Worm (Caenorhabditis elegans) whole organism, L3 larva: Measurements from ENCODE around the gene Y37E11AL.12.

Experiments
- aly-2 ChIP-seq: fragments of 150-350 bp; optimal IDR thresholded peaks from 2 replicates; lab custom pipeline; 2014; ENCODE audit warnings: missing biosample characterization, missing genetic modification characterization
- ama-1 ChIP-seq: fragments of 150-350 bp; optimal IDR thresholded peaks from 2 replicates; lab custom pipeline; 2018
- ceh-16 ChIP-seq: sonication (generic microtip); optimal IDR thresholded peaks from 2 replicates; lab custom pipeline; 2017; ENCODE audit warnings: missing biosample characterization, missing genetic modification characterization
- ceh-28 ChIP-seq: fragments of 150-350 bp; optimal IDR thresholded peaks from 2 replicates; lab custom pipeline; 2014; ENCODE audit warnings: missing biosample characterization, missing genetic modification reagents, missing genetic modification characterization
- ceh-82 ChIP-seq: fragments of 150-350 bp; optimal IDR thresholded peaks from 2 replicates; lab custom pipeline; 2014; ENCODE audit warnings: missing biosample characterization, missing genetic modification characterization
- ceh-9 ChIP-seq: sonication (generic microtip); optimal IDR thresholded peaks from 2 replicates; lab custom pipeline; 2018; ENCODE audit warnings: missing biosample characterization, missing genetic modification characterization
- daf-12 ChIP-seq: fragments of 150-350 bp; optimal IDR thresholded peaks from 2 replicates; lab custom pipeline; 2014; ENCODE audit warnings: missing biosample characterization, missing genetic modification reagents, missing genetic modification characterization
- egl-27 ChIP-seq: sonication (generic microtip); optimal IDR thresholded peaks from 4 replicates; lab custom pipeline; 2017; ENCODE audit warnings: missing biosample characterization, missing genetic modification reagents, missing genetic modification characterization
- elt-2 ChIP-seq: sonication (generic microtip); optimal IDR thresholded peaks from 2 replicates; lab custom pipeline; 2016; ENCODE audit warnings: missing genetic modification reagents, mild to moderate bottlenecking, missing genetic modification characterization, missing compliant biosample characterization
- elt-3 ChIP-seq, 3 experiments: fragments of 150-350 bp in 1 of 3; sonication (generic microtip) in 2 of 3; optimal IDR thresholded peaks; 2 replicates in 2 of 3; 4 replicates in 1 of 3; lab custom pipeline; 2014 to 2017; ENCODE audit warnings: missing biosample characterization in 3 of 3, missing genetic modification characterization in 3 of 3
- eor-1 ChIP-seq, 2 experiments: fragments of 150-350 bp; optimal IDR thresholded peaks; 2 replicates each; lab custom pipeline; 2014 to 2018; ENCODE audit warnings: missing biosample characterization in 2 of 2, missing genetic modification characterization in 2 of 2
- fkh-10 ChIP-seq: sonication (generic microtip); optimal IDR thresholded peaks from 2 replicates; lab custom pipeline; 2017; ENCODE audit warnings: missing biosample characterization, missing genetic modification reagents, missing genetic modification characterization
- fkh-2 ChIP-seq: fragments of 150-350 bp; optimal IDR thresholded peaks from 2 replicates; lab custom pipeline; 2014; ENCODE audit warnings: missing biosample characterization, missing genetic modification reagents, missing genetic modification characterization
- fos-1 ChIP-seq: fragments of 150-350 bp; optimal IDR thresholded peaks from 2 replicates; lab custom pipeline; 2014; ENCODE audit warnings: missing biosample characterization, missing genetic modification characterization
- jun-1 ChIP-seq: fragments of 150-350 bp; optimal IDR thresholded peaks from 2 replicates; lab custom pipeline; 2014; ENCODE audit warnings: missing biosample characterization, missing genetic modification reagents, missing genetic modification characterization
- lin-39 ChIP-seq: fragments of 150-350 bp; optimal IDR thresholded peaks from 2 replicates; lab custom pipeline; 2018; ENCODE audit warnings: missing biosample characterization, missing genetic modification reagents, missing genetic modification characterization
- lsy-12 ChIP-seq: sonication (generic microtip); optimal IDR thresholded peaks from 2 replicates; lab custom pipeline; 2016; ENCODE audit warnings: mild to moderate bottlenecking, missing genetic modification characterization, missing compliant biosample characterization
- mdl-1 ChIP-seq: fragments of 150-350 bp; optimal IDR thresholded peaks from 2 replicates; lab custom pipeline; 2014; ENCODE audit warnings: missing biosample characterization, missing genetic modification characterization
- mml-1 ChIP-seq: fragments of 150-350 bp; sonication (generic microtip); optimal IDR thresholded peaks from 3 replicates; lab custom pipeline; 2014; ENCODE audit warnings: missing biosample characterization, missing genetic modification characterization
- nhr-11 ChIP-seq: fragments of 150-350 bp; optimal IDR thresholded peaks from 2 replicates; lab custom pipeline; 2014; ENCODE audit warnings: missing biosample characterization, missing genetic modification characterization
- nhr-23 ChIP-seq: fragments of 150-350 bp; optimal IDR thresholded peaks from 2 replicates; lab custom pipeline; 2014; ENCODE audit warnings: missing biosample characterization, missing genetic modification reagents, missing genetic modification characterization
- nhr-237 ChIP-seq: fragments of 150-350 bp; optimal IDR thresholded peaks from 2 replicates; lab custom pipeline; 2014; ENCODE audit warnings: missing biosample characterization, missing genetic modification characterization
- nhr-25 ChIP-seq: sonication (generic microtip); optimal IDR thresholded peaks from 2 replicates; lab custom pipeline; 2017; ENCODE audit warnings: missing biosample characterization, missing genetic modification characterization
- nhr-28 ChIP-seq: fragments of 150-350 bp; optimal IDR thresholded peaks from 2 replicates; lab custom pipeline; 2014; ENCODE audit warnings: missing biosample characterization, missing genetic modification characterization
- nhr-43 ChIP-seq: sonication (generic microtip); optimal IDR thresholded peaks from 2 replicates; lab custom pipeline; 2016; ENCODE audit warnings: mild to moderate bottlenecking, missing genetic modification characterization, missing compliant biosample characterization; ENCODE audit not compliant: poor library complexity, severe bottlenecking
- nhr-67 ChIP-seq: fragments of 150-350 bp; optimal IDR thresholded peaks from 2 replicates; lab custom pipeline; 2014; ENCODE audit warnings: missing biosample characterization, missing genetic modification characterization
- nhr-76 ChIP-seq: fragments of 150-350 bp; sonication (generic microtip); optimal IDR thresholded peaks from 5 replicates; lab custom pipeline; 2014; ENCODE audit warnings: missing biosample characterization, missing genetic modification characterization
- nhr-77 ChIP-seq: fragments of 150-350 bp; optimal IDR thresholded peaks from 2 replicates; lab custom pipeline; 2014; ENCODE audit warnings: missing biosample characterization, missing genetic modification characterization
- pha-4 ChIP-seq: fragments of 150-350 bp; optimal IDR thresholded peaks from 2 replicates; lab custom pipeline; 2014; ENCODE audit warnings: missing biosample characterization, missing genetic modification reagents, missing genetic modification characterization
- pqm-1 ChIP-seq: fragments of 150-350 bp; optimal IDR thresholded peaks from 2 replicates; lab custom pipeline; 2017; ENCODE audit warnings: missing biosample characterization, missing genetic modification characterization, inconsistent platforms
- skn-1 ChIP-seq: fragments of 150-350 bp; optimal IDR thresholded peaks from 2 replicates; lab custom pipeline; 2014; ENCODE audit warnings: missing biosample characterization, missing genetic modification characterization
- snpc-4 ChIP-seq: fragments of 150-350 bp; optimal IDR thresholded peaks from 2 replicates; lab custom pipeline; 2014; ENCODE audit warnings: missing biosample characterization, missing genetic modification characterization
- tbx-2 ChIP-seq: sonication (generic microtip); optimal IDR thresholded peaks from 2 replicates; lab custom pipeline; 2016; ENCODE audit warnings: mild to moderate bottlenecking, missing genetic modification characterization, missing compliant biosample characterization
- zag-1 ChIP-seq: fragments of 150-350 bp; optimal IDR thresholded peaks from 2 replicates; lab custom pipeline; 2014; ENCODE audit warnings: missing biosample characterization, missing genetic modification characterization
- ztf-11 ChIP-seq: fragments of 150-350 bp; optimal IDR thresholded peaks from 2 replicates; lab custom pipeline; 2014; ENCODE audit warnings: missing biosample characterization, missing genetic modification characterization
- ztf-4 ChIP-seq: fragments of 150-350 bp; optimal IDR thresholded peaks from 2 replicates; lab custom pipeline; 2014; ENCODE audit warnings: missing biosample characterization, missing genetic modification characterization

Y37E11AL.12 gene

ce11 chrIV:3668603-3669002 lies 33.2 kb downstream of the Y37E11AL.12 start, which contains the start of gene fmil-1:
Gene fmil-1, minus strand, starts transcription at chrIV:3668703.
- TF ChIP-seq pqm-1 (no peak), lsy-12 (no peak), nhr-11 (tag; lab: Kevin White, UChicago) (no peak), egl-27 (tag; lab: Kevin White, UChicago) (no peak), ama-1 (no peak), elt-3 (tag; optimal IDR thresholded peaks at IDR 0.05; lab: Kevin White, UChicago) (no peak), zag-1 (no peak), mdl-1 (no peak), nhr-77 (no peak), mml-1 (tag; lab: Kevin White, UChicago) (no peak), jun-1 (tag; lab: Kevin White, UChicago) (no peak), nhr-43 (no peak), skn-1 (tag; lab: Kevin White, UChicago) (no peak), elt-2 (tag; lab: Kevin White, UChicago) (no peak), ceh-28 (tag; lab: Kevin White, UChicago) (no peak), pha-4 (tag; lab: Kevin White, UChicago) (no peak), ztf-4 (no peak)

- TF ChIP-seq nhr-11 (tag; lab: Kevin White, UChicago) = no peak
- TF ChIP-seq nhr-76 (tag; lab: Kevin White, UChicago) = no peak
- peak; percentile 29 for TF ChIP-seq fkh-10
- TF ChIP-seq, all 47 proteins: peak for 1
Observed at ce11 chrIV:3667796-3668195, 34.0 kb downstream of the Y37E11AL.12 start.

- TF ChIP-seq aly-2 (tag; lab: Kevin White, UChicago) = no peak
- TF ChIP-seq nhr-25 (tag; lab: Kevin White, UChicago) = no peak
- no peak for TF ChIP-seq elt-2 (tag; lab: Kevin White, UChicago)
- TF ChIP-seq tbx-2 (tag; lab: Kevin White, UChicago) = no peak
- TF ChIP-seq nhr-11 (tag; lab: Kevin White, UChicago) = no peak
- no peak for TF ChIP-seq ceh-9 (tag; lab: Kevin White, UChicago)
- no peak for TF ChIP-seq fkh-2
- TF ChIP-seq elt-3 (tag; optimal IDR thresholded peaks at IDR 0.05; lab: Kevin White, UChicago) = no peak
- no peak for TF ChIP-seq skn-1 (tag; lab: Kevin White, UChicago)
- TF ChIP-seq nhr-237 (tag; lab: Kevin White, UChicago) = no peak
- no peak for TF ChIP-seq jun-1 (tag; lab: Kevin White, UChicago)
- no peak for TF ChIP-seq zag-1
- TF ChIP-seq eor-1 (tag; optimal IDR thresholded peaks at IDR 0.05; lab: Kevin White, UChicago) = no peak
- TF ChIP-seq ztf-11 (tag; lab: Kevin White, UChicago) = no peak
Observed at ce11 chrIV:3666543-3666942, 35.2 kb downstream of the Y37E11AL.12 start.

- no peak for TF ChIP-seq ceh-82
Observed at ce11 chrIV:3665089-3665488, 36.7 kb downstream of the Y37E11AL.12 start.

ce11 chrIV:3662863-3663262 lies 38.9 kb downstream of the Y37E11AL.12 start:
- TF ChIP-seq nhr-28 (tag; lab: Kevin White, UChicago) (no peak), snpc-4 (tag; lab: Kevin White, UChicago) (no peak)

ce11 chrIV:3661117-3661634 lies 40.6 kb downstream of the Y37E11AL.12 start:
- TF ChIP-seq elt-2 (tag; lab: Kevin White, UChicago) (no peak), lsy-12 (no peak), snpc-4 (tag; lab: Kevin White, UChicago) (no peak), skn-1 (tag; lab: Kevin White, UChicago) (no peak), nhr-76 (tag; lab: Kevin White, UChicago) (no peak), elt-3 (tag; optimal IDR thresholded peaks at IDR 0.05; lab: Kevin White, UChicago) (no peak), ceh-16 (tag; lab: Kevin White, UChicago) (no peak), fos-1 (no peak), nhr-11 (tag; lab: Kevin White, UChicago) (no peak), pqm-1 (no peak), aly-2 (tag; lab: Kevin White, UChicago) (no peak), nhr-67 (tag; lab: Kevin White, UChicago) (no peak), ceh-82 (no peak), nhr-77 (no peak), zag-1 (no peak), eor-1 (tag; optimal IDR thresholded peaks at IDR 0.05; lab: Kevin White, UChicago) (no peak), daf-12 (tag; lab: Kevin White, UChicago) (no peak), lin-39 (no peak), ztf-4 (no peak), nhr-23 (tag; lab: Kevin White, UChicago) (no peak)
